Worm (Caenorhabditis elegans) whole organism, mixed stage, embryonic: ENCODE measurements around the gene kin-4.

ENCODE experiments used
- blmp-1 ChIP-seq: fragments of 150-350 bp; optimal IDR thresholded peaks from 2 replicates; lab custom pipeline; 2014; ENCODE audit warnings: missing biosample characterization, missing genetic modification characterization
- ceh-39 ChIP-seq: fragments of 150-350 bp; optimal IDR thresholded peaks from 2 replicates; lab custom pipeline; 2014; ENCODE audit warnings: missing biosample characterization, missing genetic modification characterization
- ceh-43 ChIP-seq: fragments of 200-800 bp; sonication (Bioruptor generic); optimal IDR thresholded peaks from 2 replicates; lab custom pipeline; 2018; ENCODE audit warnings: mild to moderate bottlenecking, missing genetic modification characterization, moderate library complexity, missing compliant biosample characterization
- ceh-83 ChIP-seq: fragments of 200-800 bp; sonication (Bioruptor generic); optimal IDR thresholded peaks from 2 replicates; lab custom pipeline; 2018; ENCODE audit warnings: mild to moderate bottlenecking, missing genetic modification characterization, missing compliant biosample characterization
- ces-1 ChIP-seq: fragments of 150-350 bp; optimal IDR thresholded peaks from 2 replicates; lab custom pipeline; 2014; ENCODE audit warnings: missing biosample characterization, missing genetic modification reagents, missing genetic modification characterization
- cnd-1 ChIP-seq: fragments of 200-800 bp; sonication (Bioruptor generic); optimal IDR thresholded peaks from 2 replicates; lab custom pipeline; 2018; ENCODE audit warnings: mild to moderate bottlenecking, missing genetic modification characterization, missing compliant biosample characterization
- elt-1 ChIP-seq: sonication (generic microtip); optimal IDR thresholded peaks from 2 replicates; lab custom pipeline; 2017; ENCODE audit warnings: missing genetic modification characterization, mild to moderate bottlenecking, missing compliant biosample characterization, antibody characterized with exemption, moderate library complexity, borderline replicate concordance; ENCODE audit not compliant: insufficient read depth
- flh-1 ChIP-seq: fragments of 200-800 bp; sonication (Bioruptor generic); optimal IDR thresholded peaks from 2 replicates; lab custom pipeline; 2018; ENCODE audit warnings: mild to moderate bottlenecking, missing genetic modification characterization, moderate library complexity, missing compliant biosample characterization
- lin-13 ChIP-seq: fragments of 150-350 bp; optimal IDR thresholded peaks from 2 replicates; lab custom pipeline; 2014; ENCODE audit warnings: missing biosample characterization, missing genetic modification characterization
- mls-2 ChIP-seq: sonication (generic microtip); optimal IDR thresholded peaks from 2 replicates; lab custom pipeline; 2016; ENCODE audit warnings: mild to moderate bottlenecking, missing genetic modification characterization, moderate library complexity, missing compliant biosample characterization
- nhr-12 ChIP-seq: fragments of 150-350 bp; optimal IDR thresholded peaks from 2 replicates; lab custom pipeline; 2014; ENCODE audit warnings: missing biosample characterization, missing genetic modification characterization
- nhr-2 ChIP-seq: fragments of 150-350 bp; optimal IDR thresholded peaks from 2 replicates; lab custom pipeline; 2014; ENCODE audit warnings: missing biosample characterization, missing genetic modification characterization
- nhr-28 ChIP-seq: fragments of 150-350 bp; optimal IDR thresholded peaks from 2 replicates; lab custom pipeline; 2014; ENCODE audit warnings: missing biosample characterization, missing genetic modification characterization
- pha-4 ChIP-seq: fragments of 150-350 bp; optimal IDR thresholded peaks from 2 replicates; lab custom pipeline; 2018; ENCODE audit warnings: missing biosample characterization, missing genetic modification reagents, missing genetic modification characterization
- snpc-4 ChIP-seq: fragments of 150-350 bp; optimal IDR thresholded peaks from 2 replicates; lab custom pipeline; 2014; ENCODE audit warnings: missing biosample characterization, missing genetic modification characterization
- sptf-1 ChIP-seq: sonication (generic microtip); optimal IDR thresholded peaks from 2 replicates; lab custom pipeline; 2017; ENCODE audit warnings: mild to moderate bottlenecking, missing genetic modification characterization, moderate library complexity, missing compliant biosample characterization
- tbx-8 ChIP-seq: fragments of 200-800 bp; sonication (Bioruptor generic); optimal IDR thresholded peaks from 2 replicates; lab custom pipeline; 2018; ENCODE audit warnings: mild to moderate bottlenecking, missing genetic modification characterization, moderate library complexity, missing compliant biosample characterization
- unc-120 ChIP-seq: sonication (generic microtip); optimal IDR thresholded peaks from 2 replicates; lab custom pipeline; 2017; ENCODE audit warnings: missing genetic modification characterization, missing compliant biosample characterization; ENCODE audit not compliant: poor library complexity, severe bottlenecking

Gene kin-4

ce11 chrIV:11491422-11491821 lies 65.9 kb downstream of the kin-4 start:
- TF ChIP-seq snpc-4 (tag; lab: Kevin White, UChicago) (no peak), blmp-1 (tag; lab: Kevin White, UChicago) (no peak), nhr-28 (tag; lab: Kevin White, UChicago) (no peak), mls-2 (tag; lab: Kevin White, UChicago) (no peak), ceh-43 (GFP tag; lab: Kevin White, UChicago) (no peak)
- TF ChIP-seq, all 35 proteins: peak for 0

- TF ChIP-seq unc-120 (no peak), nhr-28 (tag; lab: Kevin White, UChicago) (no peak), flh-1 (GFP tag; lab: Kevin White, UChicago) (no peak), lin-13 (tag; lab: Kevin White, UChicago) (no peak), tbx-8 (GFP tag; lab: Kevin White, UChicago) (no peak), nhr-2 (tag; lab: Kevin White, UChicago) (no peak), nhr-12 (tag; lab: Kevin White, UChicago) (no peak), sptf-1 (tag; lab: Kevin White, UChicago) (no peak), elt-1 (no peak), ceh-39 (tag; lab: Kevin White, UChicago) (no peak), ceh-83 (GFP tag; lab: Kevin White, UChicago) (no peak), cnd-1 (no peak)
Observed at ce11 chrIV:11492345-11492744, 66.8 kb downstream of the kin-4 start.

- no peak for TF ChIP-seq cnd-1
- TF ChIP-seq pha-4 (tag; lab: Kevin White, UChicago): no peak
Observed at ce11 chrIV:11493899-11494298, 68.4 kb downstream of the kin-4 start.

- TF ChIP-seq ces-1 (GFP tag; lab: Kevin White, UChicago): peak; percentile 47
- TF ChIP-seq lin-13 (tag; lab: Kevin White, UChicago): no peak
Observed at ce11 chrIV:11494924-11495323, 69.4 kb downstream of the kin-4 start.
